ENCODE assay signal across 7 worm cellular contexts in genomic region chrX:13937350-13937749, ce11.
TF ChIP-seq lines count a peak whose summit lies in the region.

No protein-coding gene starts in this region.

TF ChIP-seq in whole organism, L1 larva, 84 proteins besides CTCF, POLR2A, EP300 and RAD21 (continues in another document):
- TF ChIP-seq Y116A8C.19 (tag; optimal IDR thresholded peaks at IDR 0.05; lab: Kevin White, UChicago; ENCODE audit: borderline replicate concordance) (no peak), lin-13 (GFP tag; optimal IDR thresholded peaks at IDR 0.05; lab: Kevin White, UChicago) (no peak), elt-2 (tag; optimal IDR thresholded peaks at IDR 0.05; lab: Kevin White, UChicago) (peak; percentile 96), hlh-4 (tag; optimal IDR thresholded peaks at IDR 0.05; lab: Kevin White, UChicago) (no peak), blmp-1 (tag; optimal IDR thresholded peaks at IDR 0.05; lab: Kevin White, UChicago) (no peak), ama-1 (optimal IDR thresholded peaks at IDR 0.05; lab: Kevin White, UChicago) (no peak), jun-1 (tag; optimal IDR thresholded peaks at IDR 0.05; lab: Kevin White, UChicago) (no peak), sup-37 (GFP tag; optimal IDR thresholded peaks at IDR 0.05; lab: Kevin White, UChicago) (no peak), tlp-1 (tag; optimal IDR thresholded peaks at IDR 0.05; lab: Kevin White, UChicago) (no peak), efl-3 (GFP tag; optimal IDR thresholded peaks at IDR 0.05; lab: Kevin White, UChicago) (no peak), mdl-1 (tag; optimal IDR thresholded peaks at IDR 0.05; lab: Kevin White, UChicago) (no peak), nhr-77 (tag; optimal IDR thresholded peaks at IDR 0.05; lab: Kevin White, UChicago) (no peak), mef-2 (tag; optimal IDR thresholded peaks at IDR 0.05; lab: Kevin White, UChicago) (no peak), skn-1 (tag; optimal IDR thresholded peaks at IDR 0.05; lab: Kevin White, UChicago) (no peak)

TF ChIP-seq in whole organism, L2 larva, 48 proteins besides CTCF, POLR2A, EP300 and RAD21 (continues in another document):
- TF ChIP-seq R02D3.7 (tag; optimal IDR thresholded peaks at IDR 0.05; lab: Kevin White, UChicago): no peak
- no peak for TF ChIP-seq blmp-1 (tag; optimal IDR thresholded peaks at IDR 0.05; lab: Kevin White, UChicago; ENCODE audit: insufficient read depth)
- no peak for TF ChIP-seq mab-5 (tag; optimal IDR thresholded peaks at IDR 0.05; lab: Kevin White, UChicago)
- no peak for TF ChIP-seq nhr-77 (tag; optimal IDR thresholded peaks at IDR 0.05; lab: Kevin White, UChicago)
- TF ChIP-seq sma-9 (GFP tag; optimal IDR thresholded peaks at IDR 0.05; lab: Kevin White, UChicago): peak; percentile 86
- no peak for TF ChIP-seq sma-9 (tag; optimal IDR thresholded peaks at IDR 0.05; lab: Kevin White, UChicago)
- TF ChIP-seq egl-27 (tag; optimal IDR thresholded peaks at IDR 0.05; lab: Kevin White, UChicago): no peak
- TF ChIP-seq sma-3 (GFP tag; optimal IDR thresholded peaks at IDR 0.05; lab: Kevin White, UChicago): peak; percentile 17
- no peak for TF ChIP-seq mbf-1 (tag; optimal IDR thresholded peaks at IDR 0.05; lab: Kevin White, UChicago)
- no peak for TF ChIP-seq nhr-237 (tag; optimal IDR thresholded peaks at IDR 0.05; lab: Kevin White, UChicago)
- no peak for TF ChIP-seq sem-4 (tag; optimal IDR thresholded peaks at IDR 0.05; lab: Kevin White, UChicago)
- TF ChIP-seq lin-39 (tag; optimal IDR thresholded peaks at IDR 0.05; lab: Kevin White, UChicago): no peak
- TF ChIP-seq nhr-23 (tag; optimal IDR thresholded peaks at IDR 0.05; lab: Kevin White, UChicago): no peak
- TF ChIP-seq nhr-11 (tag; optimal IDR thresholded peaks at IDR 0.05; lab: Kevin White, UChicago): no peak

TF ChIP-seq in whole organism, L3 larva, 47 proteins besides CTCF, POLR2A, EP300 and RAD21 (continues in another document):
- TF ChIP-seq nhr-28 (tag; optimal IDR thresholded peaks at IDR 0.05; lab: Kevin White, UChicago) (no peak), tbx-2 (tag; optimal IDR thresholded peaks at IDR 0.05; lab: Kevin White, UChicago) (no peak), ceh-9 (tag; optimal IDR thresholded peaks at IDR 0.05; lab: Kevin White, UChicago) (no peak), pqm-1 (tag; optimal IDR thresholded peaks at IDR 0.05; lab: Kevin White, UChicago) (peak; percentile 94), elt-3 (tag; optimal IDR thresholded peaks at IDR 0.05; lab: Kevin White, UChicago) (peak; percentile 69 to 99 (median 78)), mdl-1 (tag; optimal IDR thresholded peaks at IDR 0.05; lab: Kevin White, UChicago) (no peak), mml-1 (tag; optimal IDR thresholded peaks at IDR 0.05; lab: Kevin White, UChicago) (no peak), sea-2 (GFP tag; optimal IDR thresholded peaks at IDR 0.05; lab: Kevin White, UChicago) (no peak), fos-1 (tag; optimal IDR thresholded peaks at IDR 0.05; lab: Kevin White, UChicago) (no peak), R02D3.7 (tag; optimal IDR thresholded peaks at IDR 0.05; lab: Kevin White, UChicago) (peak; percentile 66), ama-1 (optimal IDR thresholded peaks at IDR 0.05; lab: Kevin White, UChicago) (no peak), egl-5 (tag; optimal IDR thresholded peaks at IDR 0.05; lab: Kevin White, UChicago) (no peak), nfya-1 (tag; optimal IDR thresholded peaks at IDR 0.05; lab: Kevin White, UChicago; ENCODE audit: insufficient read depth) (no peak), ztf-4 (tag; optimal IDR thresholded peaks at IDR 0.05; lab: Kevin White, UChicago) (no peak)

TF ChIP-seq in whole organism, L4 larva, 104 proteins besides CTCF, POLR2A, EP300 and RAD21 (continues in another document):
- peak; percentile 32 for TF ChIP-seq nhr-28 (tag; optimal IDR thresholded peaks at IDR 0.05; lab: Kevin White, UChicago)
- no peak for TF ChIP-seq tag-97 (GFP tag; IDR thresholded peaks at IDR 0.05; lab: Robert Waterston, UW)
- TF ChIP-seq tra-1 (GFP tag; IDR thresholded peaks at IDR 0.05; lab: Robert Waterston, UW): no peak
- no peak for TF ChIP-seq sdz-12 (GFP tag; optimal IDR thresholded peaks at IDR 0.05; lab: Kevin White, UChicago)
- no peak for TF ChIP-seq arid-1 (GFP tag; conservative IDR thresholded peaks at IDR 0.05; lab: Robert Waterston, UW)
- no peak for TF ChIP-seq zfp-3 (GFP tag; conservative IDR thresholded peaks at IDR 0.05; lab: Robert Waterston, UW)
- TF ChIP-seq spr-1 (tag; optimal IDR thresholded peaks at IDR 0.05; lab: Kevin White, UChicago): no peak
- no peak for TF ChIP-seq spr-3 (GFP tag; optimal IDR thresholded peaks at IDR 0.05; lab: Kevin White, UChicago)
- no peak for TF ChIP-seq fos-1 (tag; optimal IDR thresholded peaks at IDR 0.05; lab: Kevin White, UChicago)
- TF ChIP-seq nhr-11 (tag; optimal IDR thresholded peaks at IDR 0.05; lab: Kevin White, UChicago): no peak
- peak; percentile 67 for TF ChIP-seq dmd-6 (GFP tag; IDR thresholded peaks at IDR 0.05; lab: Robert Waterston, UW)
- no peak for TF ChIP-seq daf-19 (GFP tag; conservative IDR thresholded peaks at IDR 0.05; lab: Robert Waterston, UW)
- no peak for TF ChIP-seq saeg-2 (GFP tag; IDR thresholded peaks at IDR 0.05; lab: Robert Waterston, UW)
- no peak for TF ChIP-seq Y5F2A.4 (GFP tag; optimal IDR thresholded peaks at IDR 0.05; lab: Kevin White, UChicago)
- no peak for TF ChIP-seq rbr-2 (tag; optimal IDR thresholded peaks at IDR 0.05; lab: Kevin White, UChicago)

TF ChIP-seq in whole organism, late embryonic, 69 proteins besides CTCF, POLR2A, EP300 and RAD21:
- no peak for TF ChIP-seq ttx-3 (tag; optimal IDR thresholded peaks at IDR 0.05; lab: Kevin White, UChicago)
- peak; percentile 71 for TF ChIP-seq elt-2 (tag; optimal IDR thresholded peaks at IDR 0.05; lab: Kevin White, UChicago)

TF ChIP-seq in whole organism, mixed stage, embryonic, 35 proteins besides CTCF, POLR2A, EP300 and RAD21:
- TF ChIP-seq lin-13 (tag; optimal IDR thresholded peaks at IDR 0.05; lab: Kevin White, UChicago) (no peak), elt-3 (tag; optimal IDR thresholded peaks at IDR 0.05; lab: Kevin White, UChicago) (peak; percentile 79)
TF ChIP-seq in whole organism, mixed stage, embryonic: peak in this region for 1.

TF ChIP-seq in whole organism, young adult, 124 proteins besides CTCF, POLR2A, EP300 and RAD21:
- TF ChIP-seq him-1 (tag; optimal IDR thresholded peaks at IDR 0.05; lab: Kevin White, UChicago) (no peak), lin-35 (GFP tag; optimal IDR thresholded peaks at IDR 0.05; lab: Kevin White, UChicago) (no peak), cebp-2 (GFP tag; IDR thresholded peaks at IDR 0.05; lab: Robert Waterston, UW) (no peak), Y56A3A.18 (GFP tag; IDR thresholded peaks at IDR 0.05; lab: Robert Waterston, UW) (no peak), pbrm-1 (GFP tag; IDR thresholded peaks at IDR 0.05; lab: Robert Waterston, UW) (no peak), nhr-80 (tag; optimal IDR thresholded peaks at IDR 0.05; lab: Kevin White, UChicago) (peak; percentile 35), repo-1 (tag; optimal IDR thresholded peaks at IDR 0.05; lab: Kevin White, UChicago) (no peak)
